Fruit fly (Drosophila melanogaster): ENCODE measurements around the gene Cdk12.

The Cdk12 gene

DNA sequence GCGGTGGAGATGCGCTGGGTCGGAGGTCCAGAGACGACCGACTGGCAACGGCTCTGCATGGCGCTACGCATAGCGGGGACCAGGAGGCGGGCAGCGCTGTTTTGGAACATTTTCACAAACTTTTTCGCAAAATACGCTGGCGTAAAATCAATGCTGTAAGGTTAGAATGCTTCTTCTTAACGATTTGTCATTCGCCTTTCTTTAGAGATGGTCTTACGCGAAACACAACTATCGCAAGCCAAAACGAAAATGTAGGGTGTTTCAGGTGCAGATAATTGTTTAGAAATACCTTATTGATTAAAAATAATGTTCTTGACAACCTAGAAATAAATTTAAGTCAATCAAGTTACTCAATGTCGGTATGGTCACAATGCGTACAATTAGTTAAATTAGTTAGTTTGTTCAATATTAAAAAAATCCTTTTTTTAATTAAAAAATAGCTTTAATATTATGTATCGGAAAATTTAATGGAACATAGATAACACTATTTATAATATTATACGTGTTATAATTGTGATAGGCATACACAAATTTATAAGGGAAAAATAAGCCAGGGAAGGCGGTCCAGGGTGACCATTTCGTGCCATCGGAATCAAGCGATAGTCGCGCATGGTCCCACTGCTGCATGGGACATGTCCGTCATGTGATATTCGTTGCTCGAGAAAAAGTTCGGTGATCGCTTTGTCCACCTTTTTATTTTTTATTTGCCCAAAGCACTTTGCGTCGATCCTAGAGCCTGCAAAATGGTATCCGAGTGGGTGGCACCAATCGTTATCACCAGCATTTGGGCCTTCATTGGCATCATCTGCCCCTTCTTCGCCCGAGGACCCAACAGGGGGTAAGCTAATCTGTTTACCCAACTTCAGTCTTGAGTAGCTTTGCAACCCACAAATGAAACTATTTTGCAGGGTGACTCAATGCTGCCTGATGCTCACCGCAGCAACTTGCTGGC is 23.4 kb downstream of the Cdk12 start, which contains the start of the genes COX8 and VhaM9.7-b (continued):
- peak; percentile 67 for TF ChIP-seq B-H2 (GFP tag; optimal IDR thresholded peaks at IDR 0.05)
- TF ChIP-seq CG13296 (GFP tag; optimal IDR thresholded peaks at IDR 0.05): peak; percentile 23
- TF ChIP-seq Blimp-1 (GFP tag; optimal IDR thresholded peaks at IDR 0.05): no peak
- TF ChIP-seq tio (GFP tag; optimal IDR thresholded peaks at IDR 0.05): peak; percentile 27
- no peak for TF ChIP-seq CG5245 (GFP tag; optimal IDR thresholded peaks at IDR 0.05)
- TF ChIP-seq CG2712 (tag; optimal IDR thresholded peaks at IDR 0.05): peak; percentile 71
- no peak for TF ChIP-seq schlank (tag; optimal IDR thresholded peaks at IDR 0.05)
- TF ChIP-seq Elba2 (GFP tag; optimal IDR thresholded peaks at IDR 0.05): peak; percentile 42
- peak; percentile 21 for TF ChIP-seq vfl (GFP tag; optimal IDR thresholded peaks at IDR 0.05)
- TF ChIP-seq Ada2b (GFP tag; IDR thresholded peaks at IDR 0.05): no peak

dm6 chr3L:21542059-21542458 is 26.0 kb downstream of the Cdk12 start, which contains the start of gene CG33290:
TSS of gene CG33290 (plus strand) at chr3L:21542359.
- TF ChIP-seq CG1024 (GFP tag; IDR thresholded peaks at IDR 0.05) (no peak), Ssrp (tag; optimal IDR thresholded peaks at IDR 0.05) (no peak), CG11093 (GFP tag; IDR thresholded peaks at IDR 0.05) (no peak), CG10147 (GFP tag; optimal IDR thresholded peaks at IDR 0.05) (no peak), CG11723 (GFP tag; optimal IDR thresholded peaks at IDR 0.05) (no peak), dati (GFP tag; IDR thresholded peaks at IDR 0.05) (no peak), jing (GFP tag; optimal IDR thresholded peaks at IDR 0.05) (no peak), Deaf1 (tag; optimal IDR thresholded peaks at IDR 0.05) (no peak), bab2 (GFP tag; optimal IDR thresholded peaks at IDR 0.05) (no peak), CG12071 (GFP tag; optimal IDR thresholded peaks at IDR 0.05) (no peak), CG13296 (GFP tag; optimal IDR thresholded peaks at IDR 0.05) (no peak), CG6272 (GFP tag; IDR thresholded peaks at IDR 0.05) (no peak), MBD-R2 (GFP tag; IDR thresholded peaks at IDR 0.05) (no peak), CG12659 (GFP tag; optimal IDR thresholded peaks at IDR 0.05) (no peak), toy (GFP tag; IDR thresholded peaks at IDR 0.05) (no peak)

- TF ChIP-seq CG8388 (GFP tag; optimal IDR thresholded peaks at IDR 0.05): no peak
- TF ChIP-seq slp2 (GFP tag; optimal IDR thresholded peaks at IDR 0.05): no peak
- TF ChIP-seq CG2712 (tag; optimal IDR thresholded peaks at IDR 0.05): no peak
- TF ChIP-seq kah (GFP tag; optimal IDR thresholded peaks at IDR 0.05): no peak
- no peak for TF ChIP-seq CG15696 (tag; optimal IDR thresholded peaks at IDR 0.05)
- no peak for TF ChIP-seq CG4282 (GFP tag; optimal IDR thresholded peaks at IDR 0.05)
- peak; percentile 86 for TF ChIP-seq Bgb (GFP tag; IDR thresholded peaks at IDR 0.05; ENCODE audit: partially characterized antibody)
- TF ChIP-seq CG7963 (GFP tag; IDR thresholded peaks at IDR 0.05; ENCODE audit: partially characterized antibody): peak; percentile 75; the same call in 2 of the 3 replicates
- peak; percentile 93 for TF ChIP-seq Myb (GFP tag; optimal IDR thresholded peaks at IDR 0.05)
- no peak for TF ChIP-seq Sox100B (GFP tag; optimal IDR thresholded peaks at IDR 0.05)
- TF ChIP-seq CG17802 (tag; optimal IDR thresholded peaks at IDR 0.05): no peak
- no peak for TF ChIP-seq CHES-1-like (GFP tag; optimal IDR thresholded peaks at IDR 0.05)
- no peak for TF ChIP-seq klu (GFP tag; IDR thresholded peaks at IDR 0.05)
- no peak for TF ChIP-seq Hr78 (GFP tag; optimal IDR thresholded peaks at IDR 0.05)
- 0 out of 3 replicates have a peak, but pooled peaks have one; percentile 62 for TF ChIP-seq mld (GFP tag; IDR thresholded peaks at IDR 0.05; ENCODE audit: partially characterized antibody)
- peak; percentile 73 for TF ChIP-seq Scr (GFP tag; IDR thresholded peaks at IDR 0.05; ENCODE audit: partially characterized antibody)
- TF ChIP-seq CG32532 (GFP tag; IDR thresholded peaks at IDR 0.05): no peak
- TF ChIP-seq sna (GFP tag; IDR thresholded peaks at IDR 0.05; ENCODE audit: partially characterized antibody): peak; percentile 75
- peak; percentile 67 for TF ChIP-seq Sry-δ (GFP tag; optimal IDR thresholded peaks at IDR 0.05)
- TF ChIP-seq unc-4 (GFP tag; IDR thresholded peaks at IDR 0.05; ENCODE audit: partially characterized antibody): peak; percentile 81
- TF ChIP-seq Hey (tag; optimal IDR thresholded peaks at IDR 0.05): no peak
- no peak for TF ChIP-seq CG10321 (GFP tag; IDR thresholded peaks at IDR 0.05)
- TF ChIP-seq CG18262 (tag; optimal IDR thresholded peaks at IDR 0.05): no peak
Observed at dm6 chr3L:21554752-21555151, 38.6 kb downstream of the Cdk12 start, which contains the start of gene Wnk. TSS of gene Wnk (minus strand) at chr3L:21554928.

Data from whole organism, embryonic.